Fruit fly (Drosophila melanogaster) whole organism, prepupa: ENCODE data around the gene CG31898.

Experiments used
- Blimp-1 ChIP-seq: fragments of 200-800 bp; sonication (Bioruptor generic); optimal IDR thresholded peaks from 3 replicates; lab custom pipeline; 2017; ENCODE audit warnings: missing biosample characterization, missing genetic modification characterization, mild to moderate bottlenecking, moderate library complexity, missing genetic modification reagents
- CG10631 ChIP-seq: fragments of 200-800 bp; sonication (Bioruptor generic); optimal IDR thresholded peaks from 2 replicates; lab custom pipeline; 2016; ENCODE audit warnings: missing biosample characterization, missing genetic modification characterization
- CG10669 ChIP-seq: fragments of 200-800 bp; sonication (Bioruptor generic); optimal IDR thresholded peaks from 3 replicates; lab custom pipeline; 2018; ENCODE audit warnings: missing biosample characterization, mild to moderate bottlenecking, missing genetic modification characterization, moderate library complexity
- CG11294 ChIP-seq: fragments of 200-800 bp; sonication (Bioruptor generic); IDR thresholded peaks from 2 replicates; pipeline ENCODE4 v1.3.6; 2022; ENCODE audit warnings: missing biosample characterization, missing genetic modification characterization
- CG31627 ChIP-seq: fragments of 200-800 bp; sonication (Bioruptor generic); optimal IDR thresholded peaks from 3 replicates; lab custom pipeline; 2016; ENCODE audit warnings: missing biosample characterization, missing genetic modification characterization
- CG32006 ChIP-seq: fragments of 200-800 bp; sonication (Bioruptor generic); optimal IDR thresholded peaks from 3 replicates; lab custom pipeline; 2017; ENCODE audit warnings: missing biosample characterization, mild to moderate bottlenecking, missing genetic modification characterization
- CG34406 ChIP-seq: fragments of 200-800 bp; sonication (Bioruptor generic); optimal IDR thresholded peaks from 3 replicates; lab custom pipeline; 2016; ENCODE audit warnings: missing biosample characterization, missing genetic modification characterization
- CG3919 ChIP-seq: fragments of 200-800 bp; sonication (Bioruptor generic); optimal IDR thresholded peaks from 3 replicates; lab custom pipeline; 2016; ENCODE audit warnings: missing biosample characterization, missing genetic modification characterization
- CG4318 ChIP-seq: fragments of 200-800 bp; sonication (Bioruptor generic); optimal IDR thresholded peaks from 3 replicates; lab custom pipeline; 2017; ENCODE audit warnings: missing biosample characterization, mild to moderate bottlenecking, missing genetic modification characterization
- CG6163 ChIP-seq: fragments of 200-800 bp; sonication (Bioruptor generic); IDR thresholded peaks from 3 replicates; pipeline ENCODE4 v1.3.6; 2022; ENCODE audit warnings: missing biosample characterization, missing genetic modification characterization
- CG6276 ChIP-seq: fragments of 200-800 bp; sonication (Bioruptor generic); optimal IDR thresholded peaks from 2 replicates; lab custom pipeline; 2017; ENCODE audit warnings: missing biosample characterization, mild to moderate bottlenecking, missing genetic modification characterization
- CG6792 ChIP-seq: fragments of 200-800 bp; sonication (Bioruptor generic); optimal IDR thresholded peaks from 3 replicates; lab custom pipeline; 2016; ENCODE audit warnings: missing biosample characterization, missing genetic modification characterization
- CG6808 ChIP-seq: fragments of 200-800 bp; sonication (Bioruptor generic); optimal IDR thresholded peaks from 3 replicates; lab custom pipeline; 2017; ENCODE audit warnings: missing biosample characterization, missing genetic modification characterization, mild to moderate bottlenecking, moderate library complexity, missing genetic modification reagents
- CG6854 ChIP-seq: fragments of 200-800 bp; sonication (Bioruptor generic); optimal IDR thresholded peaks from 2 replicates; lab custom pipeline; 2017; ENCODE audit warnings: missing biosample characterization, mild to moderate bottlenecking, missing genetic modification characterization
- CG7368 ChIP-seq: fragments of 200-800 bp; sonication (Bioruptor generic); optimal IDR thresholded peaks from 3 replicates; lab custom pipeline; 2016; ENCODE audit warnings: missing biosample characterization, missing genetic modification characterization
- CG8119 ChIP-seq: fragments of 200-800 bp; sonication (Bioruptor generic); IDR thresholded peaks from 3 replicates; pipeline ENCODE4 v1.3.6; 2022; ENCODE audit warnings: missing biosample characterization, missing genetic modification characterization
- CG8632 ChIP-seq: fragments of 200-800 bp; sonication (Bioruptor generic); optimal IDR thresholded peaks from 3 replicates; lab custom pipeline; 2016; ENCODE audit warnings: missing biosample characterization, missing genetic modification characterization
- Eip75B ChIP-seq: fragments of 200-800 bp; sonication (Bioruptor generic); optimal IDR thresholded peaks from 3 replicates; lab custom pipeline; 2016; ENCODE audit warnings: missing biosample characterization, missing genetic modification characterization
- Eip78C ChIP-seq: fragments of 200-800 bp; sonication (Bioruptor generic); peaks from one replicate; lab custom pipeline; 2016; ENCODE audit warnings: missing biosample characterization, missing genetic modification characterization
- Ets21C ChIP-seq: fragments of 200-800 bp; sonication (Bioruptor generic); optimal IDR thresholded peaks from 3 replicates; lab custom pipeline; 2016; ENCODE audit warnings: missing biosample characterization, missing genetic modification characterization
- Ets96B ChIP-seq: fragments of 200-800 bp; optimal IDR thresholded peaks from 2 replicates; lab custom pipeline; 2019; ENCODE audit warnings: missing biosample characterization, mild to moderate bottlenecking, missing genetic modification characterization, moderate library complexity
- Gug ChIP-seq: fragments of 200-800 bp; sonication (Bioruptor generic); IDR thresholded peaks from 2 replicates; pipeline ENCODE4 v1.3.6; 2022; ENCODE audit warnings: missing biosample characterization, missing genetic modification characterization
- Hr38 ChIP-seq: sonication (Bioruptor generic); optimal IDR thresholded peaks from 2 replicates; lab custom pipeline; 2016; ENCODE audit warnings: missing biosample characterization, missing genetic modification characterization
- Hr39 ChIP-seq: fragments of 200-800 bp; sonication (Bioruptor generic); optimal IDR thresholded peaks from 2 replicates; lab custom pipeline; 2016; ENCODE audit warnings: missing biosample characterization, missing genetic modification characterization
- Hr4 ChIP-seq: fragments of 200-800 bp; sonication (Bioruptor generic); optimal IDR thresholded peaks from 3 replicates; lab custom pipeline; 2016; ENCODE audit warnings: missing biosample characterization, missing genetic modification characterization
- Lpt ChIP-seq: fragments of 200-800 bp; sonication (Bioruptor generic); optimal IDR thresholded peaks from 3 replicates; lab custom pipeline; 2016; ENCODE audit warnings: missing biosample characterization, missing genetic modification characterization
- Met ChIP-seq: fragments of 200-800 bp; sonication (Bioruptor generic); optimal IDR thresholded peaks from 3 replicates; lab custom pipeline; 2016; ENCODE audit warnings: missing biosample characterization, missing genetic modification characterization
- OdsH ChIP-seq: fragments of 200-800 bp; sonication (Bioruptor generic); optimal IDR thresholded peaks from 3 replicates; lab custom pipeline; 2016; ENCODE audit warnings: missing biosample characterization, missing genetic modification characterization
- Sox102F ChIP-seq: fragments of 200-800 bp; sonication (Bioruptor generic); optimal IDR thresholded peaks from 2 replicates; lab custom pipeline; 2016; ENCODE audit warnings: missing biosample characterization, mild to moderate bottlenecking, missing genetic modification characterization
- Sox14 ChIP-seq: fragments of 200-800 bp; sonication (Bioruptor generic); optimal IDR thresholded peaks from 3 replicates; lab custom pipeline; 2016; ENCODE audit warnings: missing biosample characterization, missing genetic modification characterization
- Sox15 ChIP-seq: fragments of 200-800 bp; sonication (Bioruptor generic); optimal IDR thresholded peaks from 3 replicates; lab custom pipeline; 2016; ENCODE audit warnings: missing biosample characterization, missing genetic modification characterization
- acj6 ChIP-seq: fragments of 200-800 bp; sonication (Bioruptor generic); optimal IDR thresholded peaks from 3 replicates; lab custom pipeline; 2016; ENCODE audit warnings: missing biosample characterization, missing genetic modification characterization
- cyc ChIP-seq: fragments of 200-800 bp; sonication (Bioruptor generic); optimal IDR thresholded peaks from 3 replicates; lab custom pipeline; 2016; ENCODE audit warnings: missing biosample characterization, missing genetic modification characterization
- dac ChIP-seq: fragments of 200-800 bp; sonication (Bioruptor generic); optimal IDR thresholded peaks from 2 replicates; lab custom pipeline; 2017; ENCODE audit warnings: missing biosample characterization, mild to moderate bottlenecking, missing genetic modification characterization
- eg ChIP-seq: fragments of 200-800 bp; sonication (Bioruptor generic); IDR thresholded peaks from 3 replicates; pipeline ENCODE4 v1.3.6; 2022; ENCODE audit warnings: missing biosample characterization, missing genetic modification characterization
- esn ChIP-seq: fragments of 200-800 bp; sonication (Bioruptor generic); optimal IDR thresholded peaks from 2 replicates; lab custom pipeline; 2016; ENCODE audit warnings: missing biosample characterization, mild to moderate bottlenecking, missing genetic modification characterization, moderate library complexity
- fd85E ChIP-seq: fragments of 200-800 bp; sonication (Bioruptor generic); optimal IDR thresholded peaks from 3 replicates; lab custom pipeline; 2016; ENCODE audit warnings: missing biosample characterization, missing genetic modification characterization
- fkh ChIP-seq: fragments of 200-800 bp; sonication (Bioruptor generic); optimal IDR thresholded peaks from 3 replicates; lab custom pipeline; 2017; ENCODE audit warnings: missing biosample characterization, mild to moderate bottlenecking, missing genetic modification characterization, moderate library complexity
- lz ChIP-seq: fragments of 200-800 bp; sonication (Bioruptor generic); optimal IDR thresholded peaks from 3 replicates; lab custom pipeline; 2016; ENCODE audit warnings: missing biosample characterization, missing genetic modification characterization
- net ChIP-seq: fragments of 200-800 bp; sonication (Bioruptor generic); optimal IDR thresholded peaks from 3 replicates; lab custom pipeline; 2016; ENCODE audit warnings: missing biosample characterization, missing genetic modification characterization
- salr ChIP-seq, 2 experiments: fragments of 200-800 bp; sonication (Bioruptor generic); optimal IDR thresholded peaks; 3 replicates each; lab custom pipeline; 2016 to 2018; ENCODE audit warnings: missing biosample characterization in 2 of 2, missing genetic modification characterization in 2 of 2, mild to moderate bottlenecking in 1 of 2
- spab ChIP-seq: fragments of 200-800 bp; sonication (Bioruptor generic); optimal IDR thresholded peaks from 2 replicates; lab custom pipeline; 2017; ENCODE audit warnings: missing biosample characterization, mild to moderate bottlenecking, missing genetic modification characterization, missing genetic modification reagents
- ss ChIP-seq, 2 experiments: fragments of 200-800 bp; sonication (Bioruptor generic); optimal IDR thresholded peaks; 2 replicates in 1 of 2; 3 replicates in 1 of 2; lab custom pipeline; 2017 to 2018; ENCODE audit warnings: mild to moderate bottlenecking in 2 of 2, missing biosample characterization in 2 of 2, missing genetic modification characterization in 2 of 2, moderate library complexity in 1 of 2
- topi ChIP-seq: fragments of 200-800 bp; sonication (Bioruptor generic); optimal IDR thresholded peaks from 3 replicates; lab custom pipeline; 2016; ENCODE audit warnings: missing biosample characterization, missing genetic modification characterization
- vri ChIP-seq: fragments of 200-800 bp; sonication (Bioruptor generic); optimal IDR thresholded peaks from 3 replicates; lab custom pipeline; 2016; ENCODE audit warnings: missing biosample characterization, mild to moderate bottlenecking, missing genetic modification characterization

CG31898 gene

dm6 chr2L:8376717-8377116, 23.5 kb upstream of the CG31898 start, which contains the start of the genes CG13390 and CG17294 (continued):
- peak; percentile 99 for TF ChIP-seq OdsH
- TF ChIP-seq acj6 (GFP tag; lab: Kevin White, UChicago), result peak; percentile 100
- peak; percentile 97 for TF ChIP-seq dac (GFP tag; lab: Kevin White, UChicago)
- peak; percentile 100 for TF ChIP-seq CG10631 (GFP tag; lab: Kevin White, UChicago)
- peak; percentile 99 for TF ChIP-seq Gug
- peak; percentile 99 for TF ChIP-seq CG6792
- peak; percentile 99 for TF ChIP-seq esn (GFP tag; lab: Kevin White, UChicago)
- peak; percentile 99 for TF ChIP-seq Ets96B (tag; lab: Kevin White, UChicago)
- peak; percentile 97 for TF ChIP-seq vri
- TF ChIP-seq fkh (GFP tag; lab: Kevin White, UChicago), result peak; percentile 95
- TF ChIP-seq Blimp-1 (GFP tag; lab: Kevin White, UChicago), result peak; percentile 98
- peak; percentile 97 for TF ChIP-seq Hr39 (GFP tag; lab: Kevin White, UChicago)
- peak; percentile 98 for TF ChIP-seq Sox14 (GFP tag; lab: Kevin White, UChicago)
- peak; percentile 100 for TF ChIP-seq CG8632 (GFP tag; lab: Kevin White, UChicago)
- peak; percentile 45 for TF ChIP-seq Hr38
- peak; percentile 100 for TF ChIP-seq CG10669 (GFP tag; lab: Kevin White, UChicago)
- TF ChIP-seq spab, result peak; percentile 99
- TF ChIP-seq CG6276 (GFP tag; lab: Kevin White, UChicago), result peak; percentile 99
- peak; percentile 99 for TF ChIP-seq CG7368 (GFP tag; lab: Kevin White, UChicago)
- TF ChIP-seq Eip75B (GFP tag; lab: Kevin White, UChicago), result peak; percentile 99
- TF ChIP-seq CG6854 (GFP tag; lab: Kevin White, UChicago), result peak; percentile 99
- TF ChIP-seq CG34406 (GFP tag; lab: Kevin White, UChicago), result peak; percentile 99
- TF ChIP-seq lz (GFP tag; lab: Kevin White, UChicago), result peak; percentile 98
- peak; percentile 99 for TF ChIP-seq CG11294 (GFP tag; lab: Robert Waterston, UW)

DNA sequence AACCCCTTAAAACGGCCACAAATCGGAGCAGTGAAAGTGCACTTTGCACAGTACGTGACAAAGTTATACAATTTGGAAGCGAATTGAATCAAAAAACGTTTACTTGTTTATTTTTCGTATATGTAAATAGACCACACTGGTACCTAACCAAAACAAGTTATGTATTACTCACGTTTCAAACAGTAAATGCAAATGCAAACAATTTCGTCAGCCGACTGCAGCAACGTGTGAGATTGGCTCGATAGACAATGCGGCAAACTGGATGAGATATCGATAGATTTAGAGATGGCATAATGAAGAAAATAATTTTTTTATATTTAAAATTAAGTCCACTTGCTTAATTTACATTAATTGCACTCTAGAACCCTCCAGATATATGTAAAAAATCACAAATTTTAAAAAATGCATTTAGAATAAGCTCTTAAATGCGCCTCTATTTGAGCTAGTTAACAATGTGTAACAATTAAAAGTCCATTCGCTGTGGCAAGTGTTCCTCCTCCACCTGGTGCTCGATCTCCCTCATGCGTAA, 18.6 kb upstream of the CG31898 start, which contains the start of gene AlaRS:
Gene AlaRS (minus strand): TSS at position 257 of the 529 bp plus-strand sequence.
- TF ChIP-seq Ets21C (GFP tag; lab: Kevin White, UChicago) (no peak), Hr38 (no peak), Met (GFP tag; lab: Kevin White, UChicago) (peak; percentile 52), vri (peak; percentile 71), fkh (GFP tag; lab: Kevin White, UChicago) (peak; percentile 66), Eip78C (GFP tag; lab: Kevin White, UChicago) (peak; percentile 79), CG32006 (GFP tag; lab: Kevin White, UChicago) (peak; percentile 14), ss (GFP tag; optimal IDR thresholded peaks at IDR 0.05; lab: Kevin White, UChicago) (peak in 1 of 2 experiments; percentile 11), Sox14 (GFP tag; lab: Kevin White, UChicago) (peak; percentile 45), lz (GFP tag; lab: Kevin White, UChicago) (peak; percentile 38), Hr4 (GFP tag; lab: Kevin White, UChicago) (peak; percentile 48), dac (GFP tag; lab: Kevin White, UChicago) (no peak), CG8632 (GFP tag; lab: Kevin White, UChicago) (peak; percentile 2), Ets96B (tag; lab: Kevin White, UChicago) (peak; percentile 1), fd85E (GFP tag; lab: Kevin White, UChicago) (peak; percentile 9), Hr39 (GFP tag; lab: Kevin White, UChicago) (peak; percentile 32), CG6792 (peak; percentile 16), topi (GFP tag; lab: Kevin White, UChicago) (peak; percentile 44), net (GFP tag; lab: Kevin White, UChicago) (peak; percentile 32), CG4318 (GFP tag; lab: Kevin White, UChicago) (no peak), CG34406 (GFP tag; lab: Kevin White, UChicago) (peak; percentile 29), CG3919 (peak; percentile 48), Lpt (GFP tag; lab: Kevin White, UChicago) (no peak), esn (GFP tag; lab: Kevin White, UChicago) (peak; percentile 63), OdsH (peak; percentile 59), Sox15 (GFP tag; lab: Kevin White, UChicago) (peak; percentile 12), cyc (peak; percentile 29), Eip75B (GFP tag; lab: Kevin White, UChicago) (peak; percentile 38), Gug (no peak), eg (GFP tag; lab: Robert Waterston, UW) (0 out of 3 replicates have a peak, but pooled peaks have one; percentile 48), CG10631 (GFP tag; lab: Kevin White, UChicago) (peak; percentile 32), CG7368 (GFP tag; lab: Kevin White, UChicago) (no peak), Blimp-1 (GFP tag; lab: Kevin White, UChicago) (peak; percentile 64), salr (GFP tag; optimal IDR thresholded peaks at IDR 0.05; lab: Kevin White, UChicago) (peak in 1 of 2 experiments; percentile 19), Sox102F (GFP tag; lab: Kevin White, UChicago) (peak; percentile 52), CG8119 (GFP tag; lab: Robert Waterston, UW) (peak; percentile 45; the same call in 1 of the 3 replicates), CG31627 (GFP tag; lab: Kevin White, UChicago) (peak; percentile 19), CG6808 (GFP tag; lab: Kevin White, UChicago) (peak; percentile 15), CG6276 (GFP tag; lab: Kevin White, UChicago) (no peak), CG6163 (peak; percentile 37; the same call in 1 of the 3 replicates)
